Fruit fly (Drosophila melanogaster) whole organism, embryonic: ENCODE results near the gene CG14182.

Experiments used
- CG10267 ChIP-seq: fragments of 200-800 bp; sonication (Bioruptor generic); optimal IDR thresholded peaks from 2 replicates; lab custom pipeline; 2018; ENCODE audit warnings: missing biosample characterization, mild to moderate bottlenecking, missing genetic modification characterization, moderate library complexity
- CG10321 ChIP-seq: fragments of 200-800 bp; sonication (Bioruptor generic); IDR thresholded peaks from 2 replicates; pipeline ENCODE4 v1.3.6; 2022; ENCODE audit warnings: missing biosample characterization, missing genetic modification characterization
- CG10959 ChIP-seq: fragments of 200-800 bp; sonication (Bioruptor generic); IDR thresholded peaks from 2 replicates; pipeline ENCODE4 v1.3.6; 2022; ENCODE audit warnings: missing biosample characterization, missing genetic modification characterization
- CG11696 ChIP-seq: fragments of 200-800 bp; sonication (Bioruptor generic); IDR thresholded peaks from 2 replicates; pipeline ENCODE4 v1.3.6; 2022; ENCODE audit warnings: missing biosample characterization, missing genetic modification characterization
- CG12219 ChIP-seq: fragments of 200-800 bp; sonication (Bioruptor generic); optimal IDR thresholded peaks from 3 replicates; lab custom pipeline; 2018; ENCODE audit warnings: missing biosample characterization, mild to moderate bottlenecking, missing genetic modification characterization
- CG14710 ChIP-seq: fragments of 200-800 bp; sonication (Bioruptor generic); optimal IDR thresholded peaks from 3 replicates; lab custom pipeline; 2019; ENCODE audit warnings: missing biosample characterization, mild to moderate bottlenecking, missing genetic modification characterization, moderate library complexity
- CG16779 ChIP-seq: fragments of 200-800 bp; sonication (Bioruptor generic); IDR thresholded peaks from 2 replicates; pipeline ENCODE4 v1.3.6; 2022; ENCODE audit warnings: missing biosample characterization, missing genetic modification characterization
- CG17186 ChIP-seq: fragments of 200-800 bp; sonication (Bioruptor generic); optimal IDR thresholded peaks from 3 replicates; lab custom pipeline; 2017; ENCODE audit warnings: missing biosample characterization, missing genetic modification reagents, missing genetic modification characterization
- CG17568 ChIP-seq: fragments of 200-800 bp; sonication (Bioruptor generic); optimal IDR thresholded peaks from 2 replicates; lab custom pipeline; 2018; ENCODE audit warnings: missing biosample characterization, mild to moderate bottlenecking, missing genetic modification characterization, moderate library complexity
- CG2129 ChIP-seq: fragments of 200-800 bp; sonication (Bioruptor generic); IDR thresholded peaks from 2 replicates; pipeline ENCODE4 v1.3.6; 2022; ENCODE audit warnings: missing biosample characterization, missing genetic modification characterization; ENCODE audit not compliant: partially characterized antibody
- CG32767 ChIP-seq: fragments of 200-800 bp; sonication (Bioruptor generic); IDR thresholded peaks from 2 replicates; pipeline ENCODE4 v1.3.6; 2022; ENCODE audit warnings: missing biosample characterization, missing genetic modification characterization
- CG4328 ChIP-seq: fragments of 200-800 bp; sonication (Bioruptor generic); optimal IDR thresholded peaks from 3 replicates; lab custom pipeline; 2017; ENCODE audit warnings: missing biosample characterization, missing genetic modification reagents, missing genetic modification characterization
- CG5953 ChIP-seq: fragments of 200-800 bp; sonication (Bioruptor generic); IDR thresholded peaks from 2 replicates; pipeline ENCODE4 v1.3.6; 2022; ENCODE audit warnings: missing biosample characterization, missing genetic modification characterization
- CG6272 ChIP-seq: fragments of 200-800 bp; sonication (Bioruptor generic); IDR thresholded peaks from 2 replicates; pipeline ENCODE4 v1.3.6; 2022; ENCODE audit warnings: missing biosample characterization, missing genetic modification characterization
- CG7928 ChIP-seq: fragments of 200-800 bp; sonication (Bioruptor generic); optimal IDR thresholded peaks from 2 replicates; lab custom pipeline; 2017; ENCODE audit warnings: missing biosample characterization, mild to moderate bottlenecking, missing genetic modification characterization
- CG7987 ChIP-seq: fragments of 200-800 bp; sonication (Bioruptor generic); optimal IDR thresholded peaks from 2 replicates; lab custom pipeline; 2018; ENCODE audit warnings: missing biosample characterization, mild to moderate bottlenecking, missing genetic modification characterization, moderate library complexity
- CG9797 ChIP-seq: fragments of 200-800 bp; sonication (Bioruptor generic); optimal IDR thresholded peaks from 3 replicates; lab custom pipeline; 2018; ENCODE audit warnings: missing biosample characterization, mild to moderate bottlenecking, missing genetic modification characterization
- E2f1 ChIP-seq: fragments of 200-800 bp; sonication (Bioruptor generic); IDR thresholded peaks from 2 replicates; pipeline ENCODE4 v1.3.6; 2022; ENCODE audit warnings: missing biosample characterization, missing genetic modification characterization
- Ets65A ChIP-seq: fragments of 200-800 bp; sonication (Bioruptor generic); peaks from one replicate; lab custom pipeline; 2016; ENCODE audit warnings: missing biosample characterization, missing genetic modification characterization
- HHEX ChIP-seq: fragments of 200-800 bp; sonication (Bioruptor generic); optimal IDR thresholded peaks from 3 replicates; lab custom pipeline; 2017; ENCODE audit warnings: missing biosample characterization, mild to moderate bottlenecking, missing genetic modification characterization, missing genetic modification reagents
- HLHmδ ChIP-seq: fragments of 200-800 bp; sonication (Bioruptor generic); optimal IDR thresholded peaks from 2 replicates; lab custom pipeline; 2018; ENCODE audit warnings: missing biosample characterization, mild to moderate bottlenecking, missing genetic modification characterization, moderate library complexity
- Hr3 ChIP-seq: fragments of 200-800 bp; sonication (Bioruptor generic); optimal IDR thresholded peaks from 3 replicates; lab custom pipeline; 2016; ENCODE audit warnings: missing biosample characterization, missing genetic modification characterization
- MESR4 ChIP-seq: fragments of 200-800 bp; sonication (Bioruptor generic); optimal IDR thresholded peaks from 2 replicates; lab custom pipeline; 2018; ENCODE audit warnings: missing biosample characterization, mild to moderate bottlenecking, missing genetic modification characterization, moderate library complexity
- Mad ChIP-seq: fragments of 200-800 bp; sonication (Bioruptor generic); optimal IDR thresholded peaks from 2 replicates; lab custom pipeline; 2016; ENCODE audit warnings: missing biosample characterization, missing genetic modification characterization
- Rfx ChIP-seq: fragments of 200-800 bp; sonication (Bioruptor generic); IDR thresholded peaks from 2 replicates; pipeline ENCODE4 v1.3.6; 2022; ENCODE audit warnings: missing biosample characterization, missing genetic modification characterization
- Sry-δ ChIP-seq: fragments of 200-800 bp; sonication (Bioruptor generic); optimal IDR thresholded peaks from 2 replicates; lab custom pipeline; 2016; ENCODE audit warnings: missing biosample characterization, missing genetic modification characterization
- amos ChIP-seq: fragments of 200-800 bp; sonication (Bioruptor generic); IDR thresholded peaks from 2 replicates; pipeline ENCODE4 v1.3.6; 2022; ENCODE audit warnings: missing biosample characterization, missing genetic modification characterization; ENCODE audit not compliant: partially characterized antibody
- ash1 ChIP-seq: fragments of 200-800 bp; sonication (Bioruptor generic); optimal IDR thresholded peaks from 2 replicates; lab custom pipeline; 2018; ENCODE audit warnings: missing biosample characterization, mild to moderate bottlenecking, missing genetic modification characterization
- az2 ChIP-seq: fragments of 200-800 bp; sonication (Bioruptor generic); optimal IDR thresholded peaks from 3 replicates; lab custom pipeline; 2016; ENCODE audit warnings: missing biosample characterization, missing genetic modification characterization
- bigmax ChIP-seq: fragments of 200-800 bp; sonication (Bioruptor generic); optimal IDR thresholded peaks from 2 replicates; lab custom pipeline; 2018; ENCODE audit warnings: missing biosample characterization, mild to moderate bottlenecking, missing genetic modification characterization
- cato ChIP-seq: fragments of 200-800 bp; sonication (Bioruptor generic); optimal IDR thresholded peaks from 2 replicates; lab custom pipeline; 2016; ENCODE audit warnings: missing biosample characterization, missing genetic modification characterization, borderline replicate concordance
- chm ChIP-seq: fragments of 200-800 bp; sonication (Bioruptor generic); IDR thresholded peaks from 2 replicates; pipeline ENCODE4 v1.3.6; 2022; ENCODE audit warnings: missing biosample characterization, missing genetic modification characterization
- crp ChIP-seq, 2 experiments: fragments of 200-800 bp; sonication (Bioruptor generic); optimal IDR thresholded peaks; 2 replicates in 1 of 2; 3 replicates in 1 of 2; lab custom pipeline; 2017; ENCODE audit warnings: missing biosample characterization in 2 of 2, missing genetic modification characterization in 2 of 2, mild to moderate bottlenecking in 1 of 2, moderate library complexity in 1 of 2
- disco-r ChIP-seq: fragments of 200-800 bp; sonication (Bioruptor generic); optimal IDR thresholded peaks from 2 replicates; lab custom pipeline; 2016; ENCODE audit warnings: missing biosample characterization, missing genetic modification characterization
- fd102C ChIP-seq: fragments of 200-800 bp; sonication (Bioruptor generic); optimal IDR thresholded peaks from 2 replicates; lab custom pipeline; 2018; ENCODE audit warnings: missing biosample characterization, mild to moderate bottlenecking, missing genetic modification characterization, moderate library complexity
- ftz-f1 ChIP-seq: fragments of 200-800 bp; sonication (Bioruptor generic); optimal IDR thresholded peaks from 2 replicates; lab custom pipeline; 2016; ENCODE audit warnings: missing biosample characterization, missing genetic modification characterization
- gfzf ChIP-seq: fragments of 200-800 bp; sonication (Bioruptor generic); optimal IDR thresholded peaks from 2 replicates; lab custom pipeline; 2016; ENCODE audit warnings: missing biosample characterization, mild to moderate bottlenecking, missing genetic modification characterization, moderate library complexity
- hb ChIP-seq: fragments of 200-800 bp; sonication (Bioruptor generic); IDR thresholded peaks from 3 replicates; pipeline ENCODE4 v1.3.6; 2022; ENCODE audit warnings: missing biosample characterization, missing genetic modification characterization; ENCODE audit not compliant: partially characterized antibody
- ken ChIP-seq: fragments of 200-800 bp; sonication (Bioruptor generic); IDR thresholded peaks from 3 replicates; pipeline ENCODE4 v1.3.6; 2022; ENCODE audit warnings: missing biosample characterization, missing genetic modification characterization
- lola ChIP-seq, 3 experiments: fragments of >200 bp in 2 of 3; fragments of 200-800 bp in 1 of 3; sonication (Bioruptor generic) in 1 of 3; optimal IDR thresholded peaks; 2 replicates each; lab custom pipeline; 2017 to 2019; ENCODE audit warnings: missing biosample characterization in 3 of 3, missing genetic modification characterization in 3 of 3, mild to moderate bottlenecking in 1 of 3, moderate library complexity in 1 of 3
- salm ChIP-seq: fragments of 200-800 bp; sonication (Bioruptor generic); optimal IDR thresholded peaks from 2 replicates; lab custom pipeline; 2018; ENCODE audit warnings: missing biosample characterization, mild to moderate bottlenecking, missing genetic modification characterization
- slp2 ChIP-seq: fragments of 200-800 bp; sonication (Bioruptor generic); optimal IDR thresholded peaks from 2 replicates; lab custom pipeline; 2016; ENCODE audit warnings: missing biosample characterization, missing genetic modification characterization
- stwl ChIP-seq: fragments of 200-800 bp; sonication (Bioruptor generic); optimal IDR thresholded peaks from 3 replicates; lab custom pipeline; 2018; ENCODE audit warnings: missing biosample characterization, mild to moderate bottlenecking, missing genetic modification characterization, moderate library complexity
- tll ChIP-seq, 2 experiments: fragments of 200-800 bp in 1 of 2; fragments of >200 bp in 1 of 2; sonication (Bioruptor generic) in 1 of 2; optimal IDR thresholded peaks; 2 replicates each; lab custom pipeline; 2017 to 2019; ENCODE audit warnings: missing biosample characterization in 2 of 2, missing genetic modification characterization in 2 of 2, mild to moderate bottlenecking in 1 of 2, moderate library complexity in 1 of 2
- wor ChIP-seq: fragments of 200-800 bp; sonication (Bioruptor generic); IDR thresholded peaks from 2 replicates; pipeline ENCODE4 v1.3.6; 2022; ENCODE audit warnings: missing biosample characterization, missing genetic modification characterization
- zen ChIP-seq: fragments of 200-800 bp; sonication (Bioruptor generic); optimal IDR thresholded peaks from 3 replicates; lab custom pipeline; 2018; ENCODE audit warnings: missing biosample characterization, mild to moderate bottlenecking, missing genetic modification characterization, moderate library complexity
- zen2 ChIP-seq: fragments of 200-800 bp; sonication (Bioruptor generic); IDR thresholded peaks from 3 replicates; pipeline ENCODE4 v1.3.6; 2022; ENCODE audit warnings: missing biosample characterization, missing genetic modification characterization; ENCODE audit not compliant: partially characterized antibody

CG14182 gene

DNA sequence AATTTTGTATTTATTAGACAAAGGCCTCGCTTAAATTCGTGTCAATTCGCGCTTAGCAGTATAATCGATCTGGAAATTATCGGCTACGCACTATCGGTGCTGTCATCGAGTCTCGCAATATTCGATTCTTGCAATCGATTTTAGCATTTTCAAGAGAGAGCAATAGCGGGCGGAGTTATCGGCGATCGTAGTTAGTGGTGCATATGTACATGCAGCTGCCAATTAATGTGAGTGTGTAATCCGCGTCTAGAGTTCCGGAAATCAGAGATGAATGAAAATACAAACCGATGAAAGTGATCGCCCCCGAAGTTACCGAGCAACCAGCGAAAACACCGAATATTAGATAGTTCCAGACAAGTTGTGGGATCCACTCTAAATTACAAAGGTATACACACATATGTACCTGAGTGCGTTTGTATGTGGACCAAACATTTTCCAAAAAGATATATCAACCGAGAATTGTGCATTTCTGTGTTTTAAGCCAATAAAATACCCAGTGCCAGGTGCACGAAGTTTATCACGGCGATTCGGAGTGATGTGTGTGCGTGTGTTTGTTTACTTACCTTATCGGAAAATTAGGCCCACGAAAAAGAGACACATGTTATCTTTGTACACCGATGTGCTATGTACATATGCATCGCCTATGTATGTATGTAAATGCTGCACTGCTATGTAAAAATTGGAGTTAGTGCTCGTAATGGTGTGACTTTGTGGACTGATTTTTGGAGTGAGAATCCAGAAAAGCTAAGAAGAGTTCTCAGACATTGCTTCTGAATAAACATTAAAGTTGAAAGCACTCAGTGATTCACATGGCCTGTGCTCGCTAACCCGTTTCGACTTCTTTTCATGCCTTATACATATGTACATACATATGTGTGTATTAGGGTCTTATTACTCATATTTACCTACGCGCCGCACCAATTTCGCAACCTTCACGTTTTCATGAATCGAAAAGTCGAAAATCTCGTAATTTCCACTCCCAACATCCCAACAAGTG is 27.0 kb upstream of the CG14182 start (continued):
- TF ChIP-seq bigmax (GFP tag; lab: Kevin White, UChicago) (no peak), az2 (GFP tag; lab: Kevin White, UChicago) (no peak), CG32767 (GFP tag; lab: Robert Waterston, UW) (peak; percentile 63; the same call in 1 of the 2 replicates), cato (GFP tag; lab: Kevin White, UChicago) (no peak), HLHmδ (GFP tag; lab: Kevin White, UChicago) (peak; percentile 81), zen (tag; lab: Kevin White, UChicago) (peak; percentile 24), ken (0 out of 3 replicates have a peak, but pooled peaks have one; percentile 28), Rfx (no peak), tll (GFP tag; optimal IDR thresholded peaks at IDR 0.05; lab: Kevin White, UChicago) (peak in 1 of 2 experiments; percentile 72), CG16779 (no peak), amos (GFP tag; lab: Robert Waterston, UW) (peak; percentile 89), chm (GFP tag; lab: Robert Waterston, UW) (peak; percentile 32; the same call in 1 of the 2 replicates), CG4328 (GFP tag; lab: Kevin White, UChicago) (peak; percentile 46), CG7928 (GFP tag; lab: Kevin White, UChicago) (no peak), fd102C (GFP tag; lab: Kevin White, UChicago) (no peak), CG10267 (tag; lab: Kevin White, UChicago) (peak; percentile 10), CG11696 (GFP tag; lab: Robert Waterston, UW) (no peak), lola (GFP tag; optimal IDR thresholded peaks at IDR 0.05; lab: Kevin White, UChicago) (peak in 1 of 3 experiments; percentile 17), CG17186 (peak; percentile 73), CG2129 (peak; percentile 76), CG14710 (tag; lab: Kevin White, UChicago) (no peak), salm (tag; lab: Kevin White, UChicago) (no peak), gfzf (GFP tag; lab: Kevin White, UChicago) (peak; percentile 17), E2f1 (no peak), zen2 (GFP tag; lab: Robert Waterston, UW) (peak; percentile 97), CG5953 (GFP tag; lab: Robert Waterston, UW) (no peak), CG6272 (GFP tag; lab: Robert Waterston, UW) (no peak), Mad (no peak), CG10321 (GFP tag; lab: Robert Waterston, UW) (no peak), ash1 (GFP tag; lab: Kevin White, UChicago) (no peak), Ets65A (peak; percentile 30), stwl (tag; lab: Kevin White, UChicago) (peak; percentile 94), CG9797 (GFP tag; lab: Kevin White, UChicago) (peak; percentile 4), crp (GFP tag; optimal IDR thresholded peaks at IDR 0.05; lab: Kevin White, UChicago) (no peak), slp2 (GFP tag; lab: Kevin White, UChicago) (no peak), CG10959 (GFP tag; lab: Robert Waterston, UW) (no peak), disco-r (GFP tag; lab: Kevin White, UChicago) (no peak), CG12219 (GFP tag; lab: Kevin White, UChicago) (no peak), Sry-δ (GFP tag; lab: Kevin White, UChicago) (peak; percentile 75), HHEX (GFP tag; lab: Kevin White, UChicago) (no peak), hb (GFP tag; lab: Robert Waterston, UW) (peak; percentile 99), wor (no peak), MESR4 (GFP tag; lab: Kevin White, UChicago) (peak; percentile 63), CG17568 (peak; percentile 36), Hr3 (GFP tag; lab: Kevin White, UChicago) (no peak), ftz-f1 (GFP tag; lab: Kevin White, UChicago) (no peak), CG7987 (GFP tag; lab: Kevin White, UChicago) (peak; percentile 61)
